Fruit fly (Drosophila melanogaster) whole organism, embryonic: ENCODE measurements around the gene sNPF-R.

Experiments
- CG10366 ChIP-seq: fragments of 200-800 bp; sonication (Bioruptor generic); IDR thresholded peaks from 2 replicates; pipeline ENCODE4 v1.3.6; 2022; ENCODE audit warnings: missing biosample characterization, missing genetic modification characterization
- CG11093 ChIP-seq: fragments of 200-800 bp; sonication (Bioruptor generic); IDR thresholded peaks from 3 replicates; pipeline ENCODE4 v1.3.6; 2022; ENCODE audit warnings: missing biosample characterization, missing genetic modification characterization
- CG8944 ChIP-seq: fragments of 200-800 bp; sonication (Bioruptor generic); optimal IDR thresholded peaks from 3 replicates; lab custom pipeline; 2016; ENCODE audit warnings: missing biosample characterization, missing genetic modification characterization
- Doc2 ChIP-seq: fragments of 200-800 bp; sonication (Bioruptor generic); IDR thresholded peaks from 2 replicates; pipeline ENCODE4 v1.3.6; 2022; ENCODE audit warnings: missing biosample characterization, missing genetic modification characterization
- insv ChIP-seq, 2 experiments: fragments of 200-800 bp; sonication (Bioruptor generic); optimal IDR thresholded peaks; 3 replicates each; lab custom pipeline; 2016 to 2018; ENCODE audit warnings: missing biosample characterization in 2 of 2, missing genetic modification characterization in 2 of 2
- onecut ChIP-seq: fragments of 200-800 bp; sonication (Bioruptor generic); IDR thresholded peaks from 2 replicates; pipeline ENCODE4 v1.3.6; 2022; ENCODE audit warnings: missing biosample characterization, missing genetic modification characterization
- phol ChIP-seq: fragments of 200-800 bp; sonication (Bioruptor generic); optimal IDR thresholded peaks from 3 replicates; lab custom pipeline; 2018; ENCODE audit warnings: missing biosample characterization, mild to moderate bottlenecking, missing genetic modification characterization, moderate library complexity
- pzg ChIP-seq: fragments of 200-800 bp; sonication (Bioruptor generic); optimal IDR thresholded peaks from 3 replicates; lab custom pipeline; 2018; ENCODE audit warnings: missing biosample characterization, mild to moderate bottlenecking, missing genetic modification characterization, moderate library complexity
- usp ChIP-seq: fragments of >200 bp; optimal IDR thresholded peaks from 2 replicates; lab custom pipeline; 2017; ENCODE audit warnings: missing biosample characterization, missing genetic modification characterization

- TF ChIP-seq pzg (GFP tag; lab: Kevin White, UChicago) = no peak
- no peak for TF ChIP-seq Doc2 (GFP tag; lab: Robert Waterston, UW)
- TF ChIP-seq onecut = no peak
- TF ChIP-seq usp (GFP tag; lab: Kevin White, UChicago) = no peak
- no peak for TF ChIP-seq phol (tag; lab: Kevin White, UChicago)
- TF ChIP-seq CG11093 = peak; percentile 32; the same call in 1 of the 3 replicates
- no peak for TF ChIP-seq CG10366 (GFP tag; lab: Robert Waterston, UW)
- TF ChIP-seq CG8944 (GFP tag; lab: Kevin White, UChicago) = no peak
- no peak for TF ChIP-seq insv (GFP tag; optimal IDR thresholded peaks at IDR 0.05; lab: Kevin White, UChicago)
These were observed 26.3 kb downstream of the sNPF-R start for dm6 chr3L:20062546-20062945.
